Worm (Caenorhabditis elegans): ENCODE results near the gene nape-1.
"Not testable (repeated sequence)": the region's sequence is repeated elsewhere in the genome, so short reads cannot be mapped to it uniquely, and the experiment has no call there.

The nape-1 gene

DNA sequence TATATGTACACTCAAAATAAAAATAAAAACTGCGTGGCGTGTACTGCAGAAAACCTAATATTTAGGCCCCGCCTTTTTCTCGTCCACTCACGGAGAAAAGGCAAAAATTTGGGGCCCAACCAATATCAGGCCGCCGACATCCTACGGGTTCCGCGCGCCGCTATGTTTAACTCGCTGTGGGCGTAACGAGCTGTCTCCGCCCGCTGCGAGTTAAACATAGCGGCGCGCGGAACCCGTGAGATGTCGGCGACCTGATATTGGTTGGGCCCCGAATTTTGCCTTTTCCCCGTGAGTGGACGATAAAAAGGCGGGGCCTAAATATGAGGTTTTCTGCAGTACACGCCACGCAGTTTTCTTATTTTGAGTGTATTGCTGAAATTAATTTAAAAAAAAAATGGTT lies 30.5 kb upstream of the nape-1 start:
- 0 out of 2 replicates have a peak, but pooled peaks have one; percentile 12 for TF ChIP-seq hmg-1.2 (GFP tag; IDR thresholded peaks at IDR 0.05)
- TF ChIP-seq snpc-4 (GFP tag; optimal IDR thresholded peaks at IDR 0.05) = not testable (repeated sequence)
- TF ChIP-seq snpc-4 (tag; optimal IDR thresholded peaks at IDR 0.05) = peak in 2 of 4 experiments; percentile 71 to 86
- TF ChIP-seq madf-3 (GFP tag; IDR thresholded peaks at IDR 0.05) = 0 out of 2 replicates have a peak, but pooled peaks have one; percentile 16

DNA sequence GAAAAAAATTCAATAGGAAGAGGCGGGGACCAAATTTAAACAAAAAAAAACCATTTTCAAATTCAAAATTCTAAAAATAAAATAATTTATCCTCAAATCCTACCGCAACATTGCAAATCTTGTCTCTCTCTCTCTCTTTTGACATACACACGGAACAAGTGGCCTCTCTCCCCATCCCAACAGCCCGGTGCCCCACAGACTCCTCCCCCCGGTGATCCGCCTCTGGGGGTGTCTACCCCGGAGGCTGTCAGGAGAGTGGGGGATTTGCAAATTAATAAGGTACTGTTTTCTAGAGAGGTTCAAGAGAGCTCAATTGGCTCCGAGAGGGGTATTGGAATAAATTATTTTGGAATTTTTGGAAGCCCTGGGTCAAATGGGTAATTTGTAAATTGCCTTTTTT lies 27.1 kb upstream of the nape-1 start:
- no peak for TF ChIP-seq dox-1 (GFP tag; IDR thresholded peaks at IDR 0.05)
- TF ChIP-seq zim-3 (tag; optimal IDR thresholded peaks at IDR 0.05) = no peak
- TF ChIP-seq F22D6.2 (tag; optimal IDR thresholded peaks at IDR 0.05) = no peak
- TF ChIP-seq ztf-28 (GFP tag; IDR thresholded peaks at IDR 0.05) = no peak
- TF ChIP-seq let-607 (tag; optimal IDR thresholded peaks at IDR 0.05) = no peak
- TF ChIP-seq lin-26 (GFP tag; IDR thresholded peaks at IDR 0.05) = no peak
- no peak for TF ChIP-seq rpc-1 (optimal IDR thresholded peaks at IDR 0.05)
- no peak for TF ChIP-seq rpc-1 (tag; optimal IDR thresholded peaks at IDR 0.05)
- no peak for TF ChIP-seq Y53G8AR.9 (GFP tag; conservative IDR thresholded peaks at IDR 0.05)
- TF ChIP-seq hlh-12 (tag; optimal IDR thresholded peaks at IDR 0.05) = no peak
- no peak for TF ChIP-seq die-1 (tag; optimal IDR thresholded peaks at IDR 0.05)
- TF ChIP-seq snpc-4 (GFP tag; optimal IDR thresholded peaks at IDR 0.05) = no peak
- no peak for TF ChIP-seq snpc-4 (tag; optimal IDR thresholded peaks at IDR 0.05)
- TF ChIP-seq nhr-120 (GFP tag; IDR thresholded peaks at IDR 0.05) = no peak
- no peak for TF ChIP-seq K11D2.4 (GFP tag; IDR thresholded peaks at IDR 0.05)

DNA sequence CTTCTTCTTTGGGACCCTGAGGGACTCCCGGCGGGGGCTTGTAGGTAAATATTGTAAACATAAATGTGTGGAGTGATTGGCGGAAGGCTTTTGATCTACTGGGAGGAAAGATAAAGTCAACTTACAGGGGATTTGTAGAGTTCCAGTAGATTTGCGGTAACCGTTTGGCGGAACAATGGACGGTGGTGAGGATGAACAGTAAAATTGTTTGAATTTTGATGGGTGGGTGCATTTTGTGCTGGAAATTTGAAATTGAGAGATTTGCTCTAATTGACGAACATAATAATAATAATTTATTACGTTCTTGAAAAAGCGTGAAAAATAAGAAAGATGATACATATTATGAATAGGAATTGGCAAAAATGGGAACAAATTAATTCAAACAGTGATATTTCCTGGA lies 25.9 kb upstream of the nape-1 start, which contains the start of gene vab-2:
TSS of gene vab-2 (minus strand) at position 238 of the 400 bp plus-strand sequence.
- no peak for TF ChIP-seq Y53G8AR.9 (GFP tag; conservative IDR thresholded peaks at IDR 0.05)
- TF ChIP-seq ztf-22 (GFP tag; optimal IDR thresholded peaks at IDR 0.05) = no peak
- no peak for TF ChIP-seq ceh-27 (GFP tag; optimal IDR thresholded peaks at IDR 0.05)
- TF ChIP-seq bed-2 (GFP tag; IDR thresholded peaks at IDR 0.05) = no peak
- TF ChIP-seq C06A6.2 (GFP tag; conservative IDR thresholded peaks at IDR 0.05) = no peak
- no peak for TF ChIP-seq tbx-9 (tag; optimal IDR thresholded peaks at IDR 0.05; ENCODE audit: borderline replicate concordance)
- TF ChIP-seq rec-8 (tag; optimal IDR thresholded peaks at IDR 0.05) = no peak
- TF ChIP-seq nhr-120 (GFP tag; IDR thresholded peaks at IDR 0.05) = no peak
- no peak for TF ChIP-seq xnd-1 (tag; optimal IDR thresholded peaks at IDR 0.05)
- TF ChIP-seq dpff-1 (tag; optimal IDR thresholded peaks at IDR 0.05) = no peak
- TF ChIP-seq lin-35 (GFP tag; optimal IDR thresholded peaks at IDR 0.05) = no peak
- no peak for TF ChIP-seq ztf-26 (tag; optimal IDR thresholded peaks at IDR 0.05)
- TF ChIP-seq ceh-58 (GFP tag; IDR thresholded peaks at IDR 0.05) = no peak
- no peak for TF ChIP-seq lin-54 (GFP tag; optimal IDR thresholded peaks at IDR 0.05)
- no peak for TF ChIP-seq aptf-2 (GFP tag; conservative IDR thresholded peaks at IDR 0.05)

DNA sequence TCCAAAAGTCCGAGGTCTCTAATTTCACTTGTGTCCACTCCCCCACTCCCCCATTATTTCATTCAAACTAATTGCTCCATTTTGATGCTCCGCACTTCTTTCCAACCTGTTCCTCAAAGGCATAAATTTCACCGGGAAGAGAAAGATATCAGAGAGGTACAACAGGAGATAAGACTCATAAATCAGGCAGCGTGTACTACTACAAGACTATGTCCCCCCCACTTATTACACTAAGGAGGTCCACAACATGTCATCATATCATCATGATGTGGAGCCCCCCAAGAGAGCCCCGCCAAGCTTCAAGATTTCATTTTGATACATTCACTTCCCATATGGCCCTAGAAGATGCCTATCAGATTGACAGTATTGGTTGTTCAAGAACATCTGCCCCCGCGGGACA lies 24.8 kb upstream of the nape-1 start:
- no peak for TF ChIP-seq ztf-26 (tag; optimal IDR thresholded peaks at IDR 0.05)
- no peak for TF ChIP-seq madf-3 (GFP tag; IDR thresholded peaks at IDR 0.05)
- no peak for TF ChIP-seq ama-1 (optimal IDR thresholded peaks at IDR 0.05)
- TF ChIP-seq ama-1 (GFP tag; optimal IDR thresholded peaks at IDR 0.05) = no peak
- no peak for TF ChIP-seq B0035.1 (tag; optimal IDR thresholded peaks at IDR 0.05)
- TF ChIP-seq attf-5 (GFP tag; optimal IDR thresholded peaks at IDR 0.05) = no peak
- TF ChIP-seq gei-17 (GFP tag; optimal IDR thresholded peaks at IDR 0.05) = no peak
